Fruit fly (Drosophila melanogaster) whole organism, prepupa: Measurements from ENCODE around the gene CG16820.

ENCODE experiments used
- Blimp-1 ChIP-seq: fragments of 200-800 bp; sonication (Bioruptor generic); optimal IDR thresholded peaks from 3 replicates; lab custom pipeline; 2017; ENCODE audit warnings: missing biosample characterization, missing genetic modification characterization, mild to moderate bottlenecking, moderate library complexity, missing genetic modification reagents
- CG31627 ChIP-seq: fragments of 200-800 bp; sonication (Bioruptor generic); optimal IDR thresholded peaks from 3 replicates; lab custom pipeline; 2016; ENCODE audit warnings: missing biosample characterization, missing genetic modification characterization
- Gug ChIP-seq: fragments of 200-800 bp; sonication (Bioruptor generic); IDR thresholded peaks from 2 replicates; pipeline ENCODE4 v1.3.6; 2022; ENCODE audit warnings: missing biosample characterization, missing genetic modification characterization
- OdsH ChIP-seq: fragments of 200-800 bp; sonication (Bioruptor generic); optimal IDR thresholded peaks from 3 replicates; lab custom pipeline; 2016; ENCODE audit warnings: missing biosample characterization, missing genetic modification characterization
- salr ChIP-seq, 2 experiments: fragments of 200-800 bp; sonication (Bioruptor generic); optimal IDR thresholded peaks; 3 replicates each; lab custom pipeline; 2016 to 2018; ENCODE audit warnings: missing biosample characterization in 2 of 2, missing genetic modification characterization in 2 of 2, mild to moderate bottlenecking in 1 of 2
- ss ChIP-seq, 2 experiments: fragments of 200-800 bp; sonication (Bioruptor generic); optimal IDR thresholded peaks; 2 replicates in 1 of 2; 3 replicates in 1 of 2; lab custom pipeline; 2017 to 2018; ENCODE audit warnings: mild to moderate bottlenecking in 2 of 2, missing biosample characterization in 2 of 2, missing genetic modification characterization in 2 of 2, moderate library complexity in 1 of 2

DNA sequence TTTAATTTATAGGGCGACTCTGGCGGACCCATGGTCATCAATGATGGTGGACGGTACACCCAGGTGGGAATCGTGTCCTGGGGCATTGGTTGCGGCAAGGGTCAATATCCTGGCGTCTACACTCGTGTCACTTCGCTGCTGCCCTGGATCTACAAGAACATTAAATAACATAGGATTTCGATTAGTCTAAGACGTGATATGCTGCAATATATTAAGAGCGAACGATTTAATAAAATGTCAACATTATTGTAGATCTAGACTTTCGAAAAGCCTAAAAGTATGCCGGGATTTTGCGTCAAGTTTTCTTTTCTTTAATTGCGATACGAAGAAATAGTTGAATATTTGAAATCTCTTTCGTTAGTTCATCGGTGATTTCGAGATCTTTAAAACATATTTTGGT is 11.1 kb downstream of the CG16820 start, which contains the start of gene Naa20B:
- no peak for TF ChIP-seq Blimp-1
- TF ChIP-seq OdsH (GFP tag; lab: Kevin White, UChicago): no peak
- TF ChIP-seq salr (GFP tag; optimal IDR thresholded peaks at IDR 0.05; lab: Kevin White, UChicago): no peak
- no peak for TF ChIP-seq Gug (GFP tag; lab: Robert Waterston, UW)
- no peak for TF ChIP-seq ss (GFP tag; optimal IDR thresholded peaks at IDR 0.05; lab: Kevin White, UChicago)
- TF ChIP-seq CG31627 (GFP tag; lab: Kevin White, UChicago): no peak
